Fruit fly (Drosophila melanogaster) whole organism, adult: Measurements from ENCODE around the gene COX7AL2.
A peak's percentile ranks its signal among the peaks of the same experiment; 100 is the strongest.

Source experiments
- CG11617 ChIP-seq: fragments of 200-800 bp; sonication (Bioruptor generic); optimal IDR thresholded peaks from 2 replicates; lab custom pipeline; 2017; ENCODE audit warnings: mild to moderate bottlenecking, missing biosample characterization, missing genetic modification reagents, missing genetic modification characterization
- CG12768 ChIP-seq: fragments of 200-800 bp; sonication (Bioruptor generic); optimal IDR thresholded peaks from 2 replicates; lab custom pipeline; 2017; ENCODE audit warnings: missing biosample characterization, missing genetic modification characterization, mild to moderate bottlenecking, moderate library complexity, missing genetic modification reagents
- CG14711 ChIP-seq: fragments of 200-800 bp; sonication (Bioruptor generic); optimal IDR thresholded peaks from 2 replicates; lab custom pipeline; 2018; ENCODE audit warnings: missing biosample characterization, mild to moderate bottlenecking, missing genetic modification characterization, moderate library complexity
- CG1620 ChIP-seq: fragments of 200-800 bp; sonication (Bioruptor generic); optimal IDR thresholded peaks from 2 replicates; lab custom pipeline; 2016; ENCODE audit warnings: missing biosample characterization, missing genetic modification characterization
- CG33017 ChIP-seq: fragments of 200-800 bp; sonication (Bioruptor generic); optimal IDR thresholded peaks from 2 replicates; lab custom pipeline; 2018; ENCODE audit warnings: missing biosample characterization, mild to moderate bottlenecking, missing genetic modification characterization, moderate library complexity
- CG5204 ChIP-seq: fragments of 200-800 bp; sonication (Bioruptor generic); optimal IDR thresholded peaks from 2 replicates; lab custom pipeline; 2016; ENCODE audit warnings: missing biosample characterization, missing genetic modification characterization
- CG7045 ChIP-seq: fragments of 200-800 bp; sonication (Bioruptor generic); optimal IDR thresholded peaks from 2 replicates; lab custom pipeline; 2017; ENCODE audit warnings: missing biosample characterization, mild to moderate bottlenecking, missing genetic modification characterization
- CG7101 ChIP-seq: fragments of 200-800 bp; sonication (Bioruptor generic); optimal IDR thresholded peaks from 2 replicates; lab custom pipeline; 2018; ENCODE audit warnings: missing biosample characterization, mild to moderate bottlenecking, missing genetic modification characterization, moderate library complexity
- Clk ChIP-seq: fragments of 200-800 bp; sonication (Bioruptor generic); optimal IDR thresholded peaks from 2 replicates; lab custom pipeline; 2017; ENCODE audit warnings: missing biosample characterization, missing genetic modification characterization
- Crg-1 ChIP-seq: fragments of 200-800 bp; sonication (Bioruptor generic); optimal IDR thresholded peaks from 2 replicates; lab custom pipeline; 2016; ENCODE audit warnings: missing biosample characterization, missing genetic modification characterization
- Hr96 ChIP-seq: fragments of 200-800 bp; sonication (Bioruptor generic); optimal IDR thresholded peaks from 2 replicates; lab custom pipeline; 2016; ENCODE audit warnings: missing biosample characterization, missing genetic modification characterization
- Mnt ChIP-seq: fragments of 200-800 bp; sonication (Bioruptor generic); optimal IDR thresholded peaks from 2 replicates; lab custom pipeline; 2016; ENCODE audit warnings: missing biosample characterization, mild to moderate bottlenecking, missing genetic modification characterization
- bab1 ChIP-seq: fragments of 200-800 bp; sonication (Bioruptor generic); optimal IDR thresholded peaks from 3 replicates; lab custom pipeline; 2019; ENCODE audit warnings: missing biosample characterization, mild to moderate bottlenecking, missing genetic modification characterization, moderate library complexity
- cic ChIP-seq: fragments of 200-800 bp; sonication (Bioruptor generic); optimal IDR thresholded peaks from 2 replicates; lab custom pipeline; 2017; ENCODE audit warnings: missing biosample characterization, mild to moderate bottlenecking, missing genetic modification characterization, moderate library complexity
- cnc ChIP-seq, 2 experiments: fragments of >200 bp; optimal IDR thresholded peaks; 2 replicates each; lab custom pipeline; 2017
- kay ChIP-seq: fragments of 200-800 bp; sonication (Bioruptor generic); peaks from one replicate; lab custom pipeline; 2016; ENCODE audit warnings: missing biosample characterization, missing genetic modification characterization, borderline replicate concordance
- ovo ChIP-seq: fragments of 200-800 bp; sonication (Bioruptor generic); optimal IDR thresholded peaks from 2 replicates; lab custom pipeline; 2016; ENCODE audit warnings: missing biosample characterization, missing genetic modification characterization
- pad ChIP-seq: fragments of 200-800 bp; sonication (Bioruptor generic); optimal IDR thresholded peaks from 3 replicates; lab custom pipeline; 2017; ENCODE audit warnings: missing biosample characterization, missing genetic modification characterization, mild to moderate bottlenecking, moderate library complexity, missing genetic modification reagents
- tj ChIP-seq: fragments of 200-800 bp; sonication (Bioruptor generic); optimal IDR thresholded peaks from 3 replicates; lab custom pipeline; 2017; ENCODE audit warnings: missing biosample characterization, mild to moderate bottlenecking, missing genetic modification characterization, moderate library complexity
- toe ChIP-seq: fragments of 200-800 bp; sonication (Bioruptor generic); optimal IDR thresholded peaks from 2 replicates; lab custom pipeline; 2016; ENCODE audit warnings: missing biosample characterization, missing genetic modification characterization

Gene COX7AL2

DNA sequence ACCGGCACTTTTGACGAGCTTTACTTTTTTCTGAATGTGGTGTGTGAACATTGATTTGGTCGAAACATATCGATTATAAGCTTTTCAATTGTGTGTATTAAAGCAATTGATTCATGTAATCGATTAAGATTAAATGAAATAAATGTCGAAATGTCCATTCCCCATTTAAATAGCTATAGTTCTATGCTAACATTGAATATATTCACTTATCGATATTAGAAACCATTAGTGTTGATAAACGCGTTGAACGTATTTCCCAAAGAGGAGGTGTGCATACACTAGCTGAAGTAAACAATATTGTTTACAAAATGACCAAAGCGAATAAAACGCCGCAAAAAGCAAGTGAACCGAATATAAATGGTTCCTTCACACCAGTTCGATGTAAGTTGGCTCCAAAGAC, 16.3 kb upstream of the COX7AL2 start, which contains the start of the genes Uch and CG34174:
TSS of gene Uch (minus strand) at position 208 of the 400 bp plus-strand sequence.
TSS of gene CG34174 (plus strand) at position 263 of the 400 bp plus-strand sequence.
- TF ChIP-seq pad (GFP tag; lab: Kevin White, UChicago), result peak; percentile 64
- peak; percentile 24 for TF ChIP-seq CG12768 (GFP tag; lab: Kevin White, UChicago)
- peak; percentile 11 for TF ChIP-seq CG7045 (GFP tag; lab: Kevin White, UChicago)
- no peak for TF ChIP-seq toe (GFP tag; lab: Kevin White, UChicago)
- no peak for TF ChIP-seq kay (GFP tag; lab: Kevin White, UChicago)
- TF ChIP-seq cic (GFP tag; lab: Kevin White, UChicago), result peak; percentile 49
- TF ChIP-seq CG33017 (tag; lab: Kevin White, UChicago), result no peak
- peak; percentile 7 for TF ChIP-seq CG14711
- peak; percentile 62 for TF ChIP-seq CG7101
- peak; percentile 78 for TF ChIP-seq Crg-1 (GFP tag; lab: Kevin White, UChicago)
- TF ChIP-seq CG5204, result no peak
- peak; percentile 42 for TF ChIP-seq CG1620 (GFP tag; lab: Kevin White, UChicago)
- TF ChIP-seq bab1 (GFP tag; lab: Kevin White, UChicago), result peak; percentile 87
- TF ChIP-seq Hr96 (GFP tag; lab: Kevin White, UChicago), result no peak
- TF ChIP-seq Mnt (GFP tag; lab: Kevin White, UChicago), result peak; percentile 54
- TF ChIP-seq tj, result no peak
- peak; percentile 25 for TF ChIP-seq ovo
- peak; percentile 51 for TF ChIP-seq CG11617 (GFP tag; lab: Kevin White, UChicago)
- TF ChIP-seq cnc (optimal IDR thresholded peaks at IDR 0.05; lab: Kevin White, UChicago), result no peak
- TF ChIP-seq Clk, result no peak

DNA sequence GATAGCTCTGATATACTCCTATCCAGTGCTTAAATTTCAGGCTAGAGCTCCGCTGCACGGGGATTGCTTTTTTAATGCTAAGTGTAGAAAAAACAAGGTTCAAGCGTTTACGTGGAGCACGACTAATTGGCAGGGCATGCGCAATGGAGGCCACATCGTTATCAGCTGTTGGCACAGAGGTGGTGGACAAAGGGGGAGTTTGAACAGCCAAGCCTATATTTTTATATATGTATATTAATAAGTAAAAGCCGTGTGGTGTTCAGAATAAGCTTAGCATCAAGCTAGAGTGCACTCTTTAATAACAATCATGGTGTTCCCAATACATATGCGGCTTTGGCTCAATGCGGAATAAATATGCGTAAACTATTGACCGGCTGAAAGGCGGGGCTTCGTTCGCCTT, 14.8 kb upstream of the COX7AL2 start, which contains the start of gene CG15385:
TSS of gene CG15385 (minus strand) at position 94 of the 400 bp plus-strand sequence.
- TF ChIP-seq cic (GFP tag; lab: Kevin White, UChicago) (peak; percentile 61), tj (no peak), CG11617 (GFP tag; lab: Kevin White, UChicago) (no peak), ovo (no peak), pad (GFP tag; lab: Kevin White, UChicago) (no peak), Clk (no peak), CG7101 (peak; percentile 10), CG12768 (GFP tag; lab: Kevin White, UChicago) (peak; percentile 51), Mnt (GFP tag; lab: Kevin White, UChicago) (peak; percentile 2), CG33017 (tag; lab: Kevin White, UChicago) (peak; percentile 47), CG14711 (no peak), Hr96 (GFP tag; lab: Kevin White, UChicago) (no peak)

DNA sequence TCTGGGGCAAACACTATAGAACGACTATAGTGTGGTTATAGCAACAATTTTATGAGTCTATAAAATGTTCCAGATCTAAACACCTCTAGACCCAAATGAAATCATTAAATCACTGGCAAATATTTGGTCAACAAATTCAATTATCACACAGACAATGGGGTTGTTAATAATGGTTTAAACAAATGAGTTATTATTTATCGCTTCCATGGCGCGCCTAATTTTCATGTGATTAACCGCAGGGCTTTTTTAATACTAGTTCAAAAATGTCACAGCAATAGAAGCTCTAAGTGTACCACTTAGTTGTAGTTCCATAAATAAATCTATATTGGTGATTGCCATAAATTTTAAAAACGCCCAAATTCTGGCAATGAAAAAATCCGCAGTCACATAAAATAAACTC, 11.3 kb upstream of the COX7AL2 start, which contains the start of gene CG33124:
TSS of gene CG33124 (minus strand) at position 101 of the 400 bp plus-strand sequence.
- TF ChIP-seq tj (no peak), bab1 (GFP tag; lab: Kevin White, UChicago) (no peak), Clk (no peak), toe (GFP tag; lab: Kevin White, UChicago) (no peak), CG1620 (GFP tag; lab: Kevin White, UChicago) (no peak), CG7045 (GFP tag; lab: Kevin White, UChicago) (no peak), Crg-1 (GFP tag; lab: Kevin White, UChicago) (no peak), cic (GFP tag; lab: Kevin White, UChicago) (no peak), kay (GFP tag; lab: Kevin White, UChicago) (no peak)

DNA sequence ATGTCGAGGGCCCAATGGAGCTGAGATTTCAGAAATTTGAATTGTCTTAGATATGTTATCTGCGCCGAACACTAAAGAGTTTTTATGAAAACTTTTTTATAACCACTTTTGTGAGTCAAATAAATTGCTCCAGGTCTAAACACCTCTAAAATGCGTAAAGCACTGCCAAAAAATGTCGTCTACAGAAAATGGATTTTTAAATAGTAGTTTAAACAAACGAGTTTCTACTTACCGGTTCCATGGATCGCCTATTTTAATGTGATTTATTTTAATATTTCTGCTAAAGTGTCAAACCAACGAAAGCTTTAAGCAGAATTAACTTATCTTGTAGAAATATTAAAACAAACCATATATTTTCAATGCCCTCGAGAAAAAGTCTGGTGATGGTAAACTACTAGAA, 8.4 kb upstream of the COX7AL2 start, which contains the start of gene CG31668:
TSS of gene CG31668 (minus strand) at position 101 of the 400 bp plus-strand sequence.
- TF ChIP-seq kay (GFP tag; lab: Kevin White, UChicago) (no peak), cic (GFP tag; lab: Kevin White, UChicago) (no peak), tj (no peak), CG11617 (GFP tag; lab: Kevin White, UChicago) (no peak), toe (GFP tag; lab: Kevin White, UChicago) (no peak), Clk (no peak), Mnt (GFP tag; lab: Kevin White, UChicago) (no peak), Crg-1 (GFP tag; lab: Kevin White, UChicago) (no peak), CG12768 (GFP tag; lab: Kevin White, UChicago) (no peak), cnc (optimal IDR thresholded peaks at IDR 0.05; lab: Kevin White, UChicago) (no peak), CG5204 (no peak), ovo (no peak), CG1620 (GFP tag; lab: Kevin White, UChicago) (no peak)

DNA sequence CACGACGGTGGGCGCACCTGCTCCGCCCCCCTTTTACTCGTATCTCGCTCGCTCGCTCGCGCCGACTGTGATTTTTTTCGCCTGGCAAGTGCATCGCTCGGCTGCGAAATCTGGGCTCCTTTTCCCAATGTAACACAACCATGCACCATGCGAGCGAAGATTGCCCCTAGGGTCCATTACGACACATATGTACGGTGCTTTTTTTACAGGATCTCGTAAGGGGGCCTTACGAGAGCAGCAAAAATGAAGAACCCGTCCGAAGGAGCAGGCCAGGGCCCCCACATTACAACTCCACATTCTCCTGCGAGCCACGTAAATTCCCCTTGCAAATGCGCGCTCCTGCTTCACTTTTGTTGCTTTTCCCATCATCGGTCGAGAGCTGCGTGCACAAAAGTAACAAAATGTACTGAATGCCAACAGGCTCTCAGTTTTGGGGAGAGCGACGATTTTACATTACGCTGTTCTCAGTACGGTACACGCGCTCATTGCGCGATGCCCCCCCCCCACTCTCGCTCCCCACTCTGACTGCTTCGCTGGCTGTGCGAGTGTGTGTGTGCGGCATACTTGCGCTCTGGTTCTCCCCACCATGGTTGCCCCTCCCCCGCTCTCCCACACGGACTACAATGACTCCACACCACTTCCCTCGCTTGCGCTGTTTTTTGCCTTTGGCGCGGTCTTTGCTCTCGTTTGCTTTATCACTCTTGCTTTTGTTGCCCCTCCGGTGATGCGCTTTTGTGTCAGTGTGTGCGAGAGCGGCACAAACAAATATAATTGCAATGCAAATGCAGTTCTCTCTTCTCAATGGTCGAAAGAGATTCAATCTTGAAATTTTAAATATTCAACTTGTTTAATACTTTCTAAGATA, 5.4 kb upstream of the COX7AL2 start:
- TF ChIP-seq tj, result peak; percentile 82
- no peak for TF ChIP-seq Hr96 (GFP tag; lab: Kevin White, UChicago)
- TF ChIP-seq bab1 (GFP tag; lab: Kevin White, UChicago), result peak; percentile 68
- no peak for TF ChIP-seq cnc (optimal IDR thresholded peaks at IDR 0.05; lab: Kevin White, UChicago)
- peak; percentile 26 for TF ChIP-seq toe (GFP tag; lab: Kevin White, UChicago)
- peak; percentile 49 for TF ChIP-seq Crg-1 (GFP tag; lab: Kevin White, UChicago)
- no peak for TF ChIP-seq CG5204
- TF ChIP-seq CG11617 (GFP tag; lab: Kevin White, UChicago), result peak; percentile 37
- peak; percentile 70 for TF ChIP-seq CG12768 (GFP tag; lab: Kevin White, UChicago)
- TF ChIP-seq CG7101, result no peak
- peak; percentile 98 for TF ChIP-seq kay (GFP tag; lab: Kevin White, UChicago)
- peak; percentile 22 for TF ChIP-seq Clk
- TF ChIP-seq CG7045 (GFP tag; lab: Kevin White, UChicago), result peak; percentile 67
- TF ChIP-seq CG33017 (tag; lab: Kevin White, UChicago), result peak; percentile 1
- no peak for TF ChIP-seq CG14711
- peak; percentile 32 for TF ChIP-seq ovo
- TF ChIP-seq CG1620 (GFP tag; lab: Kevin White, UChicago), result peak; percentile 1
- TF ChIP-seq pad (GFP tag; lab: Kevin White, UChicago), result peak; percentile 99
- peak; percentile 95 for TF ChIP-seq cic (GFP tag; lab: Kevin White, UChicago)
- peak; percentile 88 for TF ChIP-seq Mnt (GFP tag; lab: Kevin White, UChicago)
